Worm (Caenorhabditis elegans) whole organism, dauer: Measurements from ENCODE around the gene srj-6.
A peak's percentile ranks its signal among the peaks of the same experiment; 100 is the strongest.

Experiments
- unc-62 ChIP-seq: sonication (generic microtip); optimal IDR thresholded peaks from 2 replicates; lab custom pipeline; 2017; ENCODE audit warnings: missing biosample characterization, missing genetic modification reagents, missing genetic modification characterization

srj-6 gene

ce11 chrV:626321-626720, 28.0 kb downstream of the srj-6 start, which contains the start of gene F48G7.7:
Gene F48G7.7 (minus strand): TSS chrV:626421.
- TF ChIP-seq unc-62: no peak

- no peak for TF ChIP-seq unc-62
Measured at ce11 chrV:624922-625321, 29.4 kb downstream of the srj-6 start, which contains the start of gene srt-17. Gene srt-17 (minus strand): TSS chrV:625022.

ce11 chrV:622902-623301, 31.4 kb downstream of the srj-6 start, which contains the start of gene F48G7.5:
Gene F48G7.5 (minus strand): TSS chrV:622935.
- no peak for TF ChIP-seq unc-62

ce11 chrV:620987-621386, 33.3 kb downstream of the srj-6 start:
- no peak for TF ChIP-seq unc-62

ce11 chrV:619054-619453, 35.2 kb downstream of the srj-6 start, which contains the start of gene F48G7.4:
Gene F48G7.4 (plus strand): TSS chrV:619453.
- peak; percentile 31 for TF ChIP-seq unc-62

- TF ChIP-seq unc-62: no peak
Measured at ce11 chrV:617917-618316, 36.4 kb downstream of the srj-6 start.

- TF ChIP-seq unc-62: no peak
Measured at ce11 chrV:615275-615674, 39.0 kb downstream of the srj-6 start, which contains the start of gene F48G7.13. Gene F48G7.13 (plus strand): TSS chrV:615575.

- no peak for TF ChIP-seq unc-62
Measured at ce11 chrV:610217-610616, 44.1 kb downstream of the srj-6 start, which contains the start of gene nhr-90. Gene nhr-90 (plus strand): TSS chrV:610512.

ce11 chrV:609671-610070, 44.6 kb downstream of the srj-6 start, which contains the start of gene srlf-36:
Gene srlf-36 (minus strand): TSS chrV:609771.
- no peak for TF ChIP-seq unc-62

ce11 chrV:608844-609243, 45.5 kb downstream of the srj-6 start, which contains the start of gene srw-109:
Gene srw-109 (minus strand): TSS chrV:608944.
- no peak for TF ChIP-seq unc-62

- TF ChIP-seq unc-62: no peak
Measured at ce11 chrV:604105-604504, 50.2 kb downstream of the srj-6 start, which contains the start of gene srlf-37. Gene srlf-37 (minus strand): TSS chrV:604205.
